Worm (Caenorhabditis elegans) whole organism, L4/young adult: Measurements from ENCODE around the gene C56E10.3.

Experiments
- W03F9.2 ChIP-seq: fragments of 150-350 bp; optimal IDR thresholded peaks from 2 replicates; lab custom pipeline; 2014; ENCODE audit warnings: missing biosample characterization, missing genetic modification characterization
- dao-5 ChIP-seq: sonication (generic microtip); optimal IDR thresholded peaks from 2 replicates; lab custom pipeline; 2016; ENCODE audit warnings: missing genotype, missing genetic modification characterization, moderate library complexity, missing compliant biosample characterization
- him-1 ChIP-seq: sonication (generic microtip); optimal IDR thresholded peaks from 2 replicates; lab custom pipeline; 2016; ENCODE audit warnings: missing genotype, missing genetic modification reagents, missing genetic modification characterization, missing compliant biosample characterization

ce11 chrX:6630645-6631044, 14.8 kb upstream of the C56E10.3 start:
- TF ChIP-seq him-1 (tag; lab: Kevin White, UChicago) (no peak), W03F9.2 (tag; lab: Kevin White, UChicago) (no peak), dao-5 (tag; lab: Kevin White, UChicago) (no peak)
